Worm (Caenorhabditis elegans) whole organism, late embryonic: Measurements from ENCODE around the gene F39F10.2.

Experiments used
- C38D4.7 ChIP-seq: fragments of 200-800 bp; sonication (Bioruptor generic); optimal IDR thresholded peaks from 2 replicates; lab custom pipeline; 2018; ENCODE audit warnings: mild to moderate bottlenecking, missing genetic modification characterization, moderate library complexity, missing compliant biosample characterization
- Y22D7AL.16 ChIP-seq: sonication (generic microtip); optimal IDR thresholded peaks from 2 replicates; lab custom pipeline; 2016; ENCODE audit warnings: missing genetic modification characterization, missing compliant biosample characterization
- ahr-1 ChIP-seq: sonication (generic microtip); optimal IDR thresholded peaks from 2 replicates; lab custom pipeline; 2016; ENCODE audit warnings: missing genetic modification characterization, missing compliant biosample characterization
- ama-1 ChIP-seq: fragments of 150-350 bp; optimal IDR thresholded peaks from 2 replicates; lab custom pipeline; 2014
- ceh-14 ChIP-seq: sonication (generic microtip); optimal IDR thresholded peaks from 2 replicates; lab custom pipeline; 2016; ENCODE audit warnings: missing genotype, missing genetic modification characterization, missing compliant biosample characterization
- ceh-18 ChIP-seq: sonication (generic microtip); optimal IDR thresholded peaks from 2 replicates; lab custom pipeline; 2016; ENCODE audit warnings: missing genetic modification characterization, missing compliant biosample characterization
- ceh-22 ChIP-seq: sonication (generic microtip); optimal IDR thresholded peaks from 2 replicates; lab custom pipeline; 2017; ENCODE audit warnings: missing biosample characterization, missing genetic modification characterization
- ceh-30 ChIP-seq: fragments of 150-350 bp; optimal IDR thresholded peaks from 2 replicates; lab custom pipeline; 2014; ENCODE audit warnings: missing biosample characterization, missing genetic modification characterization
- ceh-31 ChIP-seq: sonication (generic microtip); optimal IDR thresholded peaks from 2 replicates; lab custom pipeline; 2016; ENCODE audit warnings: missing genetic modification characterization, missing compliant biosample characterization
- che-1 ChIP-seq: sonication (generic microtip); optimal IDR thresholded peaks from 2 replicates; lab custom pipeline; 2016; ENCODE audit warnings: mild to moderate bottlenecking, missing genetic modification characterization, missing compliant biosample characterization
- elt-2 ChIP-seq: sonication (generic microtip); optimal IDR thresholded peaks from 2 replicates; lab custom pipeline; 2016; ENCODE audit warnings: missing genetic modification reagents, missing genetic modification characterization, missing compliant biosample characterization
- eyg-1 ChIP-seq: sonication (generic microtip); optimal IDR thresholded peaks from 2 replicates; lab custom pipeline; 2016; ENCODE audit warnings: missing genotype, missing genetic modification characterization, missing compliant biosample characterization
- fax-1 ChIP-seq: sonication (generic microtip); optimal IDR thresholded peaks from 2 replicates; lab custom pipeline; 2016; ENCODE audit warnings: missing genotype, missing genetic modification characterization, missing compliant biosample characterization
- fkh-10 ChIP-seq: fragments of 150-350 bp; optimal IDR thresholded peaks from 2 replicates; lab custom pipeline; 2014; ENCODE audit warnings: missing biosample characterization, missing genetic modification reagents, missing genetic modification characterization
- fkh-6 ChIP-seq: sonication (generic microtip); optimal IDR thresholded peaks from 2 replicates; lab custom pipeline; 2016; ENCODE audit warnings: missing genetic modification characterization, missing compliant biosample characterization
- gmeb-2 ChIP-seq: sonication (generic microtip); optimal IDR thresholded peaks from 2 replicates; lab custom pipeline; 2016; ENCODE audit warnings: missing genetic modification characterization, inconsistent platforms, missing compliant biosample characterization
- hlh-15 ChIP-seq: sonication (generic microtip); optimal IDR thresholded peaks from 2 replicates; lab custom pipeline; 2016; ENCODE audit warnings: missing genetic modification characterization, missing compliant biosample characterization
- hlh-8 ChIP-seq: sonication (generic microtip); optimal IDR thresholded peaks from 2 replicates; lab custom pipeline; 2016; ENCODE audit warnings: missing genotype, missing genetic modification characterization, missing compliant biosample characterization
- lim-6 ChIP-seq: sonication (generic microtip); optimal IDR thresholded peaks from 2 replicates; lab custom pipeline; 2016; ENCODE audit warnings: missing genetic modification characterization, missing compliant biosample characterization
- nfya-1 ChIP-seq: sonication (generic microtip); optimal IDR thresholded peaks from 2 replicates; lab custom pipeline; 2017; ENCODE audit warnings: missing genetic modification characterization, mild to moderate bottlenecking, missing compliant biosample characterization, antibody characterized with exemption, moderate library complexity
- nhr-11 ChIP-seq: fragments of 150-350 bp; optimal IDR thresholded peaks from 2 replicates; lab custom pipeline; 2014; ENCODE audit warnings: missing biosample characterization, missing genetic modification characterization
- npax-4 ChIP-seq: sonication (generic microtip); optimal IDR thresholded peaks from 2 replicates; lab custom pipeline; 2016; ENCODE audit warnings: missing genetic modification characterization, missing compliant biosample characterization
- odd-2 ChIP-seq: sonication (generic microtip); optimal IDR thresholded peaks from 2 replicates; lab custom pipeline; 2017; ENCODE audit warnings: antibody characterized with exemption, mild to moderate bottlenecking, missing genetic modification characterization, missing compliant biosample characterization
- pat-9 ChIP-seq: fragments of 200-800 bp; sonication (Bioruptor generic); optimal IDR thresholded peaks from 2 replicates; lab custom pipeline; 2018; ENCODE audit warnings: mild to moderate bottlenecking, missing genetic modification characterization, moderate library complexity, missing compliant biosample characterization
- pha-2 ChIP-seq: sonication (generic microtip); optimal IDR thresholded peaks from 2 replicates; lab custom pipeline; 2017; ENCODE audit warnings: mild to moderate bottlenecking, missing genetic modification characterization, missing compliant biosample characterization
- pha-4 ChIP-seq: fragments of 150-350 bp; optimal IDR thresholded peaks from 2 replicates; lab custom pipeline; 2018; ENCODE audit warnings: missing biosample characterization, missing genetic modification reagents, missing genetic modification characterization
- pqm-1 ChIP-seq: sonication (generic microtip); optimal IDR thresholded peaks from 2 replicates; lab custom pipeline; 2016; ENCODE audit warnings: missing genetic modification characterization, missing compliant biosample characterization
- pros-1 ChIP-seq: fragments of 150-350 bp; optimal IDR thresholded peaks from 2 replicates; lab custom pipeline; 2014; ENCODE audit warnings: missing biosample characterization, missing genetic modification reagents, missing genetic modification characterization
- ref-2 ChIP-seq: sonication (generic microtip); optimal IDR thresholded peaks from 2 replicates; lab custom pipeline; 2016; ENCODE audit warnings: missing genetic modification characterization, missing compliant biosample characterization
- sdc-2 ChIP-seq: sonication (generic microtip); optimal IDR thresholded peaks from 2 replicates; lab custom pipeline; 2016; ENCODE audit warnings: missing genotype, missing genetic modification characterization, missing compliant biosample characterization
- sox-2 ChIP-seq: fragments of 200-800 bp; sonication (Bioruptor generic); IDR thresholded peaks from 2 replicates; pipeline ENCODE4 v1.3.6; 2022; ENCODE audit warnings: missing genetic modification reagents, missing genetic modification characterization, missing compliant biosample characterization
- sox-4 ChIP-seq: sonication (generic microtip); optimal IDR thresholded peaks from 2 replicates; lab custom pipeline; 2017; ENCODE audit warnings: mild to moderate bottlenecking, missing genetic modification characterization, inconsistent platforms, missing compliant biosample characterization
- syd-9 ChIP-seq: sonication (generic microtip); optimal IDR thresholded peaks from 2 replicates; lab custom pipeline; 2016; ENCODE audit warnings: mild to moderate bottlenecking, missing genetic modification characterization, moderate library complexity, missing compliant biosample characterization
- tbx-7 ChIP-seq: sonication (generic microtip); optimal IDR thresholded peaks from 2 replicates; lab custom pipeline; 2016; ENCODE audit warnings: missing genotype, missing genetic modification characterization, missing compliant biosample characterization
- unc-3 ChIP-seq, 2 experiments: fragments of 200-800 bp in 1 of 2; sonication (Bioruptor generic) in 1 of 2; sonication (generic microtip) in 1 of 2; conservative IDR thresholded peaks in 1 of 2; optimal IDR thresholded peaks in 1 of 2; 2 replicates each; pipeline versions ENCODE4 v1.3.6 to Lab custom; 2016 to 2022; ENCODE audit warnings: missing compliant biosample characterization in 2 of 2, missing genetic modification characterization in 2 of 2, missing genetic modification reagents in 1 of 2
- unc-55 ChIP-seq: sonication (generic microtip); optimal IDR thresholded peaks from 2 replicates; lab custom pipeline; 2017; ENCODE audit warnings: missing biosample characterization, missing genetic modification reagents, missing genetic modification characterization
- unc-86 ChIP-seq: sonication (generic microtip); optimal IDR thresholded peaks from 2 replicates; lab custom pipeline; 2016; ENCODE audit warnings: missing genetic modification characterization, missing compliant biosample characterization
- zip-5 ChIP-seq: sonication (generic microtip); optimal IDR thresholded peaks from 2 replicates; lab custom pipeline; 2016; ENCODE audit warnings: missing genetic modification characterization, missing compliant biosample characterization

F39F10.2 gene

DNA sequence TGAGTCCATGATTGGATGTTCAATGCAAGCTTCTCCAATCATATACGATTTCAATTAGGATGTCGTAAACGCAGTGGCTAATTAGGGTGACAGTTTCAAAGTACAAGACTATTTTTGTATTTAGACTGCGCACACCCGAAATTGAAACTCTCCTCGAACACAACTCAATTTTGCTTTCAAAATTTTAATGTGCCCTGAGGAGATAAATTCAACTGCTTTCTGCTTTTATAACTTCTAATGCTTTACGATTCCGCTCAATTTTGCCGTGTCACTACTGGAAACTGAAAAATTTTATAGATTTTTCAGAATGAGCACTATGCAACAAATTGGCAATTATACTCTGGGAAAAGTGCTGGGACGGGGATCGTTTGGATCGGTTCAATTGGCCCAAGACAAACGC lies at the start of gene F39F10.2:
F39F10.2 (plus strand) TSS at position 301 of the 400 bp plus-strand sequence.
- no peak for TF ChIP-seq fkh-6 (tag; lab: Kevin White, UChicago)
- TF ChIP-seq pha-2 (tag; lab: Kevin White, UChicago) = no peak
- no peak for TF ChIP-seq ama-1
- TF ChIP-seq eyg-1 (tag; lab: Kevin White, UChicago) = no peak
- no peak for TF ChIP-seq unc-86 (tag; lab: Kevin White, UChicago)
- TF ChIP-seq fkh-10 (GFP tag; lab: Kevin White, UChicago) = no peak
- TF ChIP-seq pqm-1 (tag; lab: Kevin White, UChicago) = no peak
- no peak for TF ChIP-seq nfya-1 (tag; lab: Kevin White, UChicago)
- no peak for TF ChIP-seq sox-4 (tag; lab: Kevin White, UChicago)
- TF ChIP-seq sox-2 (GFP tag; lab: Robert Waterston, UW) = no peak
- no peak for TF ChIP-seq unc-3 (GFP tag; conservative IDR thresholded peaks at IDR 0.05; lab: Robert Waterston, UW)
- TF ChIP-seq unc-3 (tag; optimal IDR thresholded peaks at IDR 0.05; lab: Kevin White, UChicago) = no peak
- no peak for TF ChIP-seq ceh-22
- TF ChIP-seq, all 69 proteins: peak for 0

DNA sequence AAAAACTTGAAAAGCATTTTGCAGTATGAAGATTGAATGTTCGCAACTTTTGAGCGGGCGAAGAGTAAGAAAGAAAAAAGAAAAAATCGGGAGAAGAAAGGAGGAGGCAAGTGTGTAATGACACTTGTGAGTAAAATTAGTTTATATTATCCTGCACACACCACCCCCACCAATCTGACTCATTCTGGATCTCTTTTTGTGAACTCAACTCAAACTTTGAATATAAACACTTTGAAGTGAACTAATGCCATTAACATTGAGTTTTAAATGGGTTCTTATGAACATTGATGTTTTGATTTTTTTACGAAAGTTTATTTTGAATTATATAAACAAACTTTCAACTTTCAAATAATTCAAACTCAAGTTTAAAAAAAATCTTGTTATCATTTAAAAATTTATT lies 49.8 kb upstream of the F39F10.2 start, which contains the start of gene F41G4.8:
F41G4.8 (minus strand) TSS at position 101 of the 400 bp plus-strand sequence.
- no peak for TF ChIP-seq Y22D7AL.16 (tag; lab: Kevin White, UChicago)
- TF ChIP-seq ref-2 (tag; lab: Kevin White, UChicago) = no peak
- TF ChIP-seq pat-9 (tag; lab: Kevin White, UChicago) = no peak
- no peak for TF ChIP-seq nhr-11
- no peak for TF ChIP-seq che-1 (tag; lab: Kevin White, UChicago)
- TF ChIP-seq pros-1 (tag; lab: Kevin White, UChicago) = no peak
- TF ChIP-seq sox-2 (GFP tag; lab: Robert Waterston, UW) = no peak
- no peak for TF ChIP-seq fax-1
- no peak for TF ChIP-seq ceh-30 (tag; lab: Kevin White, UChicago)
- no peak for TF ChIP-seq syd-9 (tag; lab: Kevin White, UChicago)
- no peak for TF ChIP-seq tbx-7 (tag; lab: Kevin White, UChicago)
- no peak for TF ChIP-seq ceh-31 (tag; lab: Kevin White, UChicago)
- TF ChIP-seq lim-6 (tag; lab: Kevin White, UChicago) = no peak
- no peak for TF ChIP-seq hlh-15 (tag; lab: Kevin White, UChicago)
- TF ChIP-seq ceh-18 (tag; lab: Kevin White, UChicago) = no peak

DNA sequence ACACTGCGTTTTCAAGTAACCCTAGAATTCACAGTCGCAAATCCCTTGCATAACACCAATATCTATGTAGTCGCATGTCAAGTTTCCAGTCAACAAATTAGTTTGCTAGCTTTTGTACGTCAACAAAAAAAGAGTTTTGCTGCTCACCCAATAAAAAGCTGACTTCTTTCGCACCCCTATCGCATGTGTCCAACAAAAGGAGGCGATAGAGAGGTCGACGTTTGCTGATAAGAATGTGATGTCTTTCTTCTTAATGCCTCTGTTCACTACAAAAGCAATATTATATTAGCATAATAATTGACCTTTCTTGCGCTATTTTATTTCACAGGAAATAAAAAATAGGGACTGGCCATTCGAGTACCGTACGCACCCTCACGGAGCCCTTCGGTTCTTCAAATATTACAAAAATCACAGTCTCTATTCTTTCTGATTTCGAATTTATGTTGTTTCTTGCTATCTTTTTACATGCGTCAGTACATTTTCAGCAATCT lies 34.7 kb upstream of the F39F10.2 start, which contains the start of gene T20F7.3:
T20F7.3 (plus strand) TSS at position 441 of the 491 bp plus-strand sequence.
- TF ChIP-seq ceh-14 (tag; lab: Kevin White, UChicago) (no peak), elt-2 (tag; lab: Kevin White, UChicago) (peak; percentile 60)

DNA sequence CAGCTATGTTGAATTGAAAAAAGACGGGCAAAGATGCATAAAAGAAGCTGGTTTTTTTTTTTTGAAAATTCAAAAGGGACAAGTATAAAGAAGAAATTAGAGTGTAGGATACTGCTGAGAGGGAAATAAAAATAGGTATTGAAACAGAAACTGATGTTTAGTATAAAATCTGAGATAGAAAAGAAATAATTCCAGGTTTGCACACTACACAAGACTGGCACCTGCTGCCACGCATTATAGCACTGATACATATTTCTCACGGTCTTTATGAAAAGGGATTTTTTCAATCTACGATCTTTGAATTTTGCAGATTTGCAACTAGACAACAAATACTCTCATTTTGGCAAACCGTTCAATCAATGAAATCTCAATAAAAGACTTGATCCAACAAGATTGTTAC lies 31.4 kb upstream of the F39F10.2 start:
- TF ChIP-seq sox-2 (GFP tag; lab: Robert Waterston, UW) = no peak
- no peak for TF ChIP-seq ceh-30 (tag; lab: Kevin White, UChicago)
- no peak for TF ChIP-seq hlh-8
- TF ChIP-seq C38D4.7 (GFP tag; lab: Kevin White, UChicago) = no peak
- TF ChIP-seq odd-2 = no peak
- no peak for TF ChIP-seq gmeb-2 (tag; lab: Kevin White, UChicago)
- no peak for TF ChIP-seq che-1 (tag; lab: Kevin White, UChicago)
- no peak for TF ChIP-seq ceh-18 (tag; lab: Kevin White, UChicago)
- no peak for TF ChIP-seq Y22D7AL.16 (tag; lab: Kevin White, UChicago)
- no peak for TF ChIP-seq sdc-2 (tag; lab: Kevin White, UChicago)
- TF ChIP-seq unc-55 = no peak
- no peak for TF ChIP-seq tbx-7 (tag; lab: Kevin White, UChicago)
- no peak for TF ChIP-seq ama-1
- no peak for TF ChIP-seq pqm-1 (tag; lab: Kevin White, UChicago)
- no peak for TF ChIP-seq eyg-1 (tag; lab: Kevin White, UChicago)
- TF ChIP-seq zip-5 (tag; lab: Kevin White, UChicago) = no peak
- no peak for TF ChIP-seq pha-4 (tag; lab: Kevin White, UChicago)
- no peak for TF ChIP-seq ahr-1 (tag; lab: Kevin White, UChicago)
- no peak for TF ChIP-seq npax-4
